Worm (Caenorhabditis elegans) whole organism, young adult: ENCODE data around the gene F11C7.6.

Experiments used
- F10E7.11 ChIP-seq: sonication (generic microtip); optimal IDR thresholded peaks from 2 replicates; lab custom pipeline; 2017; ENCODE audit warnings: mild to moderate bottlenecking, missing genetic modification characterization, moderate library complexity, missing compliant biosample characterization
- F39B2.1 ChIP-seq: fragments of 200-800 bp; sonication (Bioruptor generic); IDR thresholded peaks from 2 replicates; pipeline ENCODE4 v1.3.6; 2022; ENCODE audit warnings: missing genetic modification reagents, missing genetic modification characterization, missing compliant biosample characterization
- F52B5.7 ChIP-seq: sonication (generic microtip); optimal IDR thresholded peaks from 2 replicates; lab custom pipeline; 2016; ENCODE audit warnings: mild to moderate bottlenecking, missing genetic modification characterization, missing compliant biosample characterization
- K12H6.12 ChIP-seq: fragments of 200-800 bp; sonication (Bioruptor generic); optimal IDR thresholded peaks from 2 replicates; lab custom pipeline; 2018; ENCODE audit warnings: mild to moderate bottlenecking, missing genetic modification characterization, missing compliant biosample characterization
- T07F8.4 ChIP-seq: sonication (generic microtip); optimal IDR thresholded peaks from 2 replicates; lab custom pipeline; 2016; ENCODE audit warnings: mild to moderate bottlenecking, missing genetic modification characterization, moderate library complexity, missing compliant biosample characterization
- Y67H2A.10 ChIP-seq: fragments of 200-800 bp; sonication (Bioruptor generic); conservative IDR thresholded peaks from 2 replicates; pipeline ENCODE4 v1.3.6; 2022; ENCODE audit warnings: missing genetic modification reagents, missing genetic modification characterization, missing compliant biosample characterization
- Y79H2A.3 ChIP-seq: fragments of 200-800 bp; sonication (Bioruptor generic); conservative IDR thresholded peaks from 2 replicates; pipeline ENCODE4 v1.3.6; 2022; ENCODE audit warnings: missing genetic modification reagents, missing genetic modification characterization, missing compliant biosample characterization
- aptf-2 ChIP-seq: fragments of 200-800 bp; sonication (Bioruptor generic); conservative IDR thresholded peaks from 2 replicates; pipeline ENCODE4 v1.3.6; 2022; ENCODE audit warnings: missing genetic modification reagents, missing genetic modification characterization, missing compliant biosample characterization
- attf-5 ChIP-seq: fragments of 200-800 bp; sonication (Bioruptor generic); optimal IDR thresholded peaks from 2 replicates; lab custom pipeline; 2018; ENCODE audit warnings: mild to moderate bottlenecking, missing genetic modification characterization, missing compliant biosample characterization
- bed-1 ChIP-seq: fragments of 200-800 bp; sonication (Bioruptor generic); IDR thresholded peaks from 2 replicates; pipeline ENCODE4 v1.3.6; 2022; ENCODE audit warnings: missing genetic modification reagents, missing genetic modification characterization, missing compliant biosample characterization
- ceh-27 ChIP-seq: fragments of 200-800 bp; sonication (Bioruptor generic); optimal IDR thresholded peaks from 2 replicates; lab custom pipeline; 2018; ENCODE audit warnings: mild to moderate bottlenecking, missing genetic modification characterization, moderate library complexity, missing compliant biosample characterization
- ceh-79 ChIP-seq: sonication (generic microtip); optimal IDR thresholded peaks from 2 replicates; lab custom pipeline; 2017; ENCODE audit warnings: mild to moderate bottlenecking, missing genetic modification characterization, missing compliant biosample characterization
- die-1 ChIP-seq: sonication (generic microtip); optimal IDR thresholded peaks from 2 replicates; lab custom pipeline; 2016; ENCODE audit warnings: missing genotype, mild to moderate bottlenecking, missing genetic modification characterization, missing compliant biosample characterization
- dpl-1 ChIP-seq: fragments of 150-350 bp; optimal IDR thresholded peaks from 2 replicates; lab custom pipeline; 2014; ENCODE audit warnings: missing biosample characterization, missing genetic modification reagents, missing genetic modification characterization
- egl-18 ChIP-seq: fragments of 200-800 bp; sonication (Bioruptor generic); IDR thresholded peaks from 2 replicates; pipeline ENCODE4 v1.3.6; 2022; ENCODE audit warnings: missing genetic modification reagents, missing genetic modification characterization, missing compliant biosample characterization
- egl-44 ChIP-seq: fragments of 200-800 bp; sonication (Bioruptor generic); IDR thresholded peaks from 2 replicates; pipeline ENCODE4 v1.3.6; 2022; ENCODE audit warnings: missing genetic modification reagents, missing genetic modification characterization, missing compliant biosample characterization
- hlh-26 ChIP-seq: fragments of 200-800 bp; sonication (Bioruptor generic); conservative IDR thresholded peaks from 2 replicates; pipeline ENCODE4 v1.3.6; 2022; ENCODE audit warnings: missing genetic modification reagents, missing genetic modification characterization, missing compliant biosample characterization
- hmg-20 ChIP-seq: fragments of 200-800 bp; sonication (Bioruptor generic); IDR thresholded peaks from 2 replicates; pipeline ENCODE4 v1.3.6; 2022; ENCODE audit warnings: missing genetic modification reagents, missing genetic modification characterization, missing compliant biosample characterization
- lin-26 ChIP-seq: fragments of 200-800 bp; sonication (Bioruptor generic); IDR thresholded peaks from 2 replicates; pipeline ENCODE4 v1.3.6; 2022; ENCODE audit warnings: missing genetic modification reagents, missing genetic modification characterization, missing compliant biosample characterization
- lsy-27 ChIP-seq: sonication (generic microtip); optimal IDR thresholded peaks from 2 replicates; lab custom pipeline; 2017; ENCODE audit warnings: missing genetic modification characterization, mild to moderate bottlenecking, missing compliant biosample characterization, antibody characterized with exemption, missing genotype, borderline replicate concordance; ENCODE audit not compliant: insufficient read depth
- madf-6 ChIP-seq: fragments of 200-800 bp; sonication (Bioruptor generic); IDR thresholded peaks from 2 replicates; pipeline ENCODE4 v1.3.6; 2022; ENCODE audit warnings: missing genetic modification reagents, missing genetic modification characterization, missing compliant biosample characterization
- mel-28 ChIP-seq: sonication (generic microtip); optimal IDR thresholded peaks from 2 replicates; lab custom pipeline; 2016; ENCODE audit warnings: borderline replicate concordance, mild to moderate bottlenecking, missing genetic modification characterization, missing compliant biosample characterization
- mes-4 ChIP-seq: sonication (generic microtip); optimal IDR thresholded peaks from 2 replicates; lab custom pipeline; 2016; ENCODE audit warnings: missing genotype, missing genetic modification characterization, missing compliant biosample characterization
- nhr-80 ChIP-seq: sonication (generic microtip); optimal IDR thresholded peaks from 2 replicates; lab custom pipeline; 2016; ENCODE audit warnings: missing genetic modification characterization, missing compliant biosample characterization
- rcor-1 ChIP-seq: fragments of 200-800 bp; sonication (Bioruptor generic); IDR thresholded peaks from 2 replicates; pipeline ENCODE4 v1.3.6; 2022; ENCODE audit warnings: missing genetic modification reagents, missing genetic modification characterization, missing compliant biosample characterization
- rpc-1 ChIP-seq, 2 experiments: fragments of 150-350 bp in 1 of 2; sonication (generic microtip) in 1 of 2; optimal IDR thresholded peaks; 2 replicates each; lab custom pipeline; 2014 to 2018; ENCODE audit warnings: missing biosample characterization in 1 of 2, missing genetic modification characterization in 1 of 2, missing genetic modification reagents in 1 of 2, missing genotype in 1 of 2
- sea-2 ChIP-seq: fragments of 200-800 bp; sonication (Bioruptor generic); IDR thresholded peaks from 2 replicates; pipeline ENCODE4 v1.3.6; 2022; ENCODE audit warnings: missing genetic modification characterization, missing compliant biosample characterization
- snpc-3.4 ChIP-seq: sonication (generic microtip); optimal IDR thresholded peaks from 2 replicates; lab custom pipeline; 2017; ENCODE audit warnings: missing genetic modification characterization, mild to moderate bottlenecking, missing compliant biosample characterization, antibody characterized with exemption, moderate library complexity, missing genotype, missing genetic modification reagents
- xnd-1 ChIP-seq: sonication (generic microtip); optimal IDR thresholded peaks from 2 replicates; lab custom pipeline; 2016; ENCODE audit warnings: missing genotype, missing genetic modification reagents, missing genetic modification characterization, missing compliant biosample characterization
- zim-3 ChIP-seq: sonication (generic microtip); optimal IDR thresholded peaks from 2 replicates; lab custom pipeline; 2017; ENCODE audit warnings: mild to moderate bottlenecking, missing genetic modification characterization, moderate library complexity, missing compliant biosample characterization
- ztf-25 ChIP-seq: fragments of 200-800 bp; sonication (Bioruptor generic); IDR thresholded peaks from 2 replicates; pipeline ENCODE4 v1.3.6; 2022; ENCODE audit warnings: missing genetic modification reagents, missing genetic modification characterization, missing compliant biosample characterization
- ztf-26 ChIP-seq: sonication (generic microtip); optimal IDR thresholded peaks from 2 replicates; lab custom pipeline; 2017; ENCODE audit warnings: missing genetic modification characterization, missing compliant biosample characterization
- ztf-28 ChIP-seq: fragments of 200-800 bp; sonication (Bioruptor generic); IDR thresholded peaks from 2 replicates; pipeline ENCODE4 v1.3.6; 2022; ENCODE audit warnings: missing genetic modification reagents, missing genetic modification characterization, missing compliant biosample characterization
- ztf-3 ChIP-seq: fragments of 200-800 bp; sonication (Bioruptor generic); optimal IDR thresholded peaks from 2 replicates; lab custom pipeline; 2018; ENCODE audit warnings: mild to moderate bottlenecking, missing genetic modification characterization, missing compliant biosample characterization

The F11C7.6 gene

DNA sequence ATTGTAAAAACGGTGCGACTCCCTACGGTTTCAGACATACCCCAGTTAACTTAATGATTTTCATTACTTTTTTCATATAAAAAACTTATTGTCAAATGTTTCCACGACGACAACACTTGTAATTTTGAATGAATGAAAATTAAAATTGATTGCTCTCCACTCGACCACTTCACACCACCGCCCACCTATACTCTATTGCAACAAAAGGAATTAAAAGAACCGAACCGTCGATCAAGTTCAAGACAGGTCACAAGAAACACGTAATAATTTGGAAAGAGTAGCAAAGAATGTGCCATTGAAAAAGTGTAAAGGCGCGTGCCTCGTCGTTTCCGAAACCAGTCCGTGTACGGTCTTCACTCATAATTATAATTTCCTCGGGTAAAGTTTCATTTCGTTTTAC lies 38.8 kb upstream of the F11C7.6 start, which contains the start of gene F10D7.11:
F10D7.11 (plus strand) TSS at position 301 of the 400 bp plus-strand sequence.
- no peak for TF ChIP-seq nhr-80
- TF ChIP-seq ztf-26 (tag; lab: Kevin White, UChicago): no peak
- peak; percentile 52 for TF ChIP-seq ceh-27 (GFP tag; lab: Kevin White, UChicago)

- TF ChIP-seq attf-5 (GFP tag; lab: Kevin White, UChicago): no peak
- no peak for TF ChIP-seq madf-6 (GFP tag; lab: Robert Waterston, UW)
- TF ChIP-seq K12H6.12 (tag; lab: Kevin White, UChicago): no peak
- no peak for TF ChIP-seq lsy-27 (tag; lab: Kevin White, UChicago)
- TF ChIP-seq egl-18 (GFP tag; lab: Robert Waterston, UW): no peak
- TF ChIP-seq ztf-25 (GFP tag; lab: Robert Waterston, UW): no peak
- TF ChIP-seq Y67H2A.10 (GFP tag; lab: Robert Waterston, UW): no peak
- no peak for TF ChIP-seq hmg-20
- TF ChIP-seq nhr-80: no peak
- TF ChIP-seq rcor-1 (GFP tag; lab: Robert Waterston, UW): no peak
- TF ChIP-seq F52B5.7 (tag; lab: Kevin White, UChicago): no peak
- TF ChIP-seq die-1 (tag; lab: Kevin White, UChicago): no peak
- TF ChIP-seq rpc-1 (optimal IDR thresholded peaks at IDR 0.05; lab: Kevin White, UChicago): no peak
- TF ChIP-seq rpc-1 (tag; optimal IDR thresholded peaks at IDR 0.05; lab: Kevin White, UChicago): no peak
- no peak for TF ChIP-seq zim-3 (tag; lab: Kevin White, UChicago)
- TF ChIP-seq F10E7.11 (tag; lab: Kevin White, UChicago): no peak
- no peak for TF ChIP-seq egl-44 (GFP tag; lab: Robert Waterston, UW)
- TF ChIP-seq hlh-26 (GFP tag; lab: Robert Waterston, UW): no peak
- TF ChIP-seq snpc-3.4: no peak
- TF ChIP-seq ztf-3 (GFP tag; lab: Kevin White, UChicago): no peak
- TF ChIP-seq ztf-28 (GFP tag; lab: Robert Waterston, UW): no peak
Observed at ce11 chrX:17363491-17363890, 37.9 kb upstream of the F11C7.6 start.

ce11 chrX:17368542-17368941 lies 32.8 kb upstream of the F11C7.6 start, which contains the start of gene mfsd-10:
TSS of gene mfsd-10 (minus strand) at chrX:17368642.
- no peak for TF ChIP-seq dpl-1

DNA sequence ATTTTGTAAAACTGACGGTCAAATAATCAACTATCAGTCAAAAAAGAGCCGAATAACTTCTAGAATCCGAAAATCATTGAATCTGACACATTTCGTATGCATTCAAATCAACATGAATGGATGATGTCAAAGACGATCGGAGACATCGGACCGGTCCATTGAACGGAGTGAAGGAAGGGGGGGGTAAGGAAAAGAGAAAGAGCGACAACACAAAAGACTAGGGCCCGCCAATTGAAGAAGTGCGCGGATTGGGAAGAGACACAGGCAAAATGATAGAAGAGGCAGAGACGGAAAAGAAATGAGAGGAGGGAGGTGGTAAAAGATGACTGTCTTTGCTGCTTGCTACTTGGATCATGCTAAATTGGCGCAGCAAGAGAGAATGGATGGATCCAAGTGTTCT lies 31.9 kb upstream of the F11C7.6 start:
- no peak for TF ChIP-seq madf-6 (GFP tag; lab: Robert Waterston, UW)
- TF ChIP-seq aptf-2 (GFP tag; lab: Robert Waterston, UW): no peak
- TF ChIP-seq xnd-1 (tag; lab: Kevin White, UChicago): no peak
- no peak for TF ChIP-seq ceh-79 (tag; lab: Kevin White, UChicago)
- TF ChIP-seq Y79H2A.3 (GFP tag; lab: Robert Waterston, UW): no peak
- no peak for TF ChIP-seq mes-4 (tag; lab: Kevin White, UChicago)
- TF ChIP-seq bed-1: no peak
- TF ChIP-seq F39B2.1: no peak
- TF ChIP-seq sea-2 (GFP tag; lab: Robert Waterston, UW): no peak
- no peak for TF ChIP-seq mel-28 (tag; lab: Kevin White, UChicago)
- no peak for TF ChIP-seq T07F8.4
- TF ChIP-seq lsy-27 (tag; lab: Kevin White, UChicago): no peak
- TF ChIP-seq lin-26 (GFP tag; lab: Robert Waterston, UW): no peak
